Fruit fly (Drosophila melanogaster): ENCODE results near the gene Ptpa.

The Ptpa gene

DNA sequence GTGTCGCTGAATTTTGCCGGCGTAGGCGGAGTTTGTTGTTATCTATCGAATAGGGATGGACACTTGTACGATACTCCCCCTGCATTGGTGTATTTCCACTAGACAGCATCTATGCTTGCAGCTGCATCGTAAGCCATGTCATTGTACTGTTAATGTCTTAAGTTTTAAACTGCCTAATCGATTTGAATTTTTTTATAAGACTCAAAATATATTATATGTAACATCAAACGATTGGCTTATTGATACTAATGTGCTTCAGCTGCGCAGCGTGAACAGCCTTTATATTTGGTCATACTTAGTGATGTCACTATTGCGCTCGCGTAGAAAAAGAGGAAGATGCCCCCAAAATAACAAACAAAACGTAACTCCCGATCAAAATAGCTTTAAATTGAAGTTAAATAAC, at the start of gene Ptpa, which contains the start of gene CG9662:
TSS of gene Ptpa (plus strand) at position 319 of the 403 bp plus-strand sequence.
TSS of gene CG9662 (minus strand) at position 54 of the 403 bp plus-strand sequence.
- TF ChIP-seq CTCF (optimal IDR thresholded peaks at IDR 0.05) (no peak), CG8478 (optimal IDR thresholded peaks at IDR 0.05) (no peak)

DNA sequence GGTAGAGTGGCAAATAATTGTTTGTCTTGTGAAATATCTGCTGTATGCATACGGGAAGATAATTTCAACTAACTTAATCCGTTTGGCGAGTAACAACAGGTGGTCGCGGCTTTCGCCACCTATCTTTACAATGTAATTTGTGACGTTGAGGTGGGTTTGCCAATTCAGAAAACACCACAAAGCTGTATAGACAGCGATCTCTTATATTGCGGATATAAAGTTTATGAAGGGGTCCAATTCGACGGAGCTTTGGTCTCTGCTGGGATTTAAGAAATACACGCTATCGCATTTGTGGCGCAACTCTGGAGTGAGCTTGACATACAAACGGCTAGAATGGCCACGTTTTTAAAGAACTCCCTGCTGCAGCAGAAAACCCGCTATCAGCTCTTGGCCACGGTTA, 49.2 kb upstream of the Ptpa start, which contains the start of gene CG33282:
TSS of gene CG33282 (plus strand) at position 301 of the 400 bp plus-strand sequence.
- no peak for TF ChIP-seq CTCF (optimal IDR thresholded peaks at IDR 0.05)
- no peak for TF ChIP-seq CG8478 (optimal IDR thresholded peaks at IDR 0.05)

DNA sequence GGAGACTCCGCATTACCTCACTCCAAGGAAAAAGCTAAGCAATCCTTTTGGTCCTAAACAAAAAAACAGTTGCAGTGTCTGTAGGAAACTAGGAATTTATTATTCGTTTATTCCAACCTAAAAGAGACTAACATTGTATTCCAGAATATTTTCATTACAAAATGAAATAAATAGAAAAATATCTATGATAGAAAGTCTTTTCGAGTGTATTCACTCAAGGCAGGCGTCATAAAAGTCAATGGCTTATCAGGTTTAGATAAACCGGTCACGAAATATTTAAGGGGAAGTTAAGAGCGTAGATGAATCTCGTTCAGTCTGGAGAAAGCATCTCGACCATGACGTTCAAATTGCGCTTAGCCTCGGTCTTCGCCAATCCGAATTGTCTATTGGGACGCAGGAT, 46.2 kb upstream of the Ptpa start, which contains the start of gene CG3285:
TSS of gene CG3285 (plus strand) at position 301 of the 400 bp plus-strand sequence.
- TF ChIP-seq CG8478 (optimal IDR thresholded peaks at IDR 0.05) (no peak), CTCF (optimal IDR thresholded peaks at IDR 0.05) (no peak)

DNA sequence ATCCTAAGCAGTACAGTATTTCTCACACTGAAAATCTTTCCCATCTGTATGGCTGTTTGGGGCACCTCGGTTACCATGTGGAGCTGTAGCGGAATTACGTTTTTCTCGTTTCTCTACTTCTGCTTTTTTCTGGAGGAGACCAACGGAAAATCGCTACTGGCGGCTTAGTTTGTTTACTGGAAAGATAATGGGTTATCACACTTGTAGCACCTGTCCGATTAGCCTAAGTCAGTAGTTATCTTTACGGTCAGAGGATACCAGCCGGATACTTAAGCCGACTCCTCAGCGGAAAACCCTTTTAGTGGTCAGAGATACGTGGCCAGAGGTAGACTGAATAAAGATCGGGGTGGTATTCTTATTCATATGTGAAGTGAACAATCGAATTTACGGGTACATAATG, 44.3 kb upstream of the Ptpa start, which contains the start of gene CG15408:
TSS of gene CG15408 (plus strand) at position 301 of the 400 bp plus-strand sequence.
- no peak for TF ChIP-seq CG8478 (optimal IDR thresholded peaks at IDR 0.05)
- TF ChIP-seq CTCF (optimal IDR thresholded peaks at IDR 0.05) = no peak

DNA sequence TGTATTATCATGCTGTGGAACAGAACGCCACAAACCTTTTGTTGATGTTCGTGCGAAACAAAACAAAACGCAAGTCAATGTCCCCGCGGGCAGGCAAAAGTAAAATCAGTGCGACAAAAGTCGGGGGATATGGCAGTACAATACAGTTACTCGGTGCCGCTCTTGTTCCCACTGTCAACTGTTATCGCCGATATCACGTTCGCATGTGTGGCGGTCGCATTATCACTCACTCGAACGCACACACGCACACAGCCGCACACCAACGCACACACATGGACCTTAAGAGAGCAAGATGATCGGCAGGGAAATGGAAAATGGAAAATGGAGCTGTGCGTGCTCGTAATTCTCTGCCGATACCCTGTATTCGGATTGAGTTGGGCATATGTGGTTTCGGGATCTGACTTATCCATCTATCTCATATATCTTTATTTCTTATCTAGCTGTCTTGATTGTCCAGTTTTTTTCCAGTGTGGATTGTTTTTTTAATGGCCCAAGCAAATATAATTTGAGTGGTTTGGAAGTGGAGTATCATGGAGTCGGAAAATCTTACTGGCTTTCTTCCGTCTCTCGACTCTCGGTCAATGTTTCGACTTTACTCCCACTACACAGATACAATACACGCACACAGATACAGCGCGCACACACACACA, 38.1 kb upstream of the Ptpa start:
- TF ChIP-seq CTCF (optimal IDR thresholded peaks at IDR 0.05) (no peak), CG8478 (optimal IDR thresholded peaks at IDR 0.05) (no peak)

DNA sequence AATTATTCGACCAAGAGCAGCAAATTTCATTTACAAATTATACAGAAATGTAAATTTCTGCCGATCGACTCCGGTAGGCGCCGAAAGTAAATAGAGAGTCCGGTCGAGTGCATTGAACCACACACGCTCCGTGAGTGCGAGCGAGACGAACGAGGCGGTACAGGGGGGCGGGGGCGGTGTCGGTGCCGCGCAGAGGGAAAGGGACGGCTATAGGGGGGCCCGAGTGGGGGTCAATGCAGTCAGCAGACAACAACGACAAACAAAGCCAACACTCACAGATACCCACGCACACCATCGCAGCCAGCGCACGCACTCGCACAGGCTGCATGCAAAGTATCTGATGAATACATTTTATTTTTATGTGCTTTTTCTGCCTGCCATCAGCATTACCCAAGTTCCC, 37.4 kb upstream of the Ptpa start:
- TF ChIP-seq CG8478 (optimal IDR thresholded peaks at IDR 0.05) (no peak), CTCF (optimal IDR thresholded peaks at IDR 0.05) (no peak)

DNA sequence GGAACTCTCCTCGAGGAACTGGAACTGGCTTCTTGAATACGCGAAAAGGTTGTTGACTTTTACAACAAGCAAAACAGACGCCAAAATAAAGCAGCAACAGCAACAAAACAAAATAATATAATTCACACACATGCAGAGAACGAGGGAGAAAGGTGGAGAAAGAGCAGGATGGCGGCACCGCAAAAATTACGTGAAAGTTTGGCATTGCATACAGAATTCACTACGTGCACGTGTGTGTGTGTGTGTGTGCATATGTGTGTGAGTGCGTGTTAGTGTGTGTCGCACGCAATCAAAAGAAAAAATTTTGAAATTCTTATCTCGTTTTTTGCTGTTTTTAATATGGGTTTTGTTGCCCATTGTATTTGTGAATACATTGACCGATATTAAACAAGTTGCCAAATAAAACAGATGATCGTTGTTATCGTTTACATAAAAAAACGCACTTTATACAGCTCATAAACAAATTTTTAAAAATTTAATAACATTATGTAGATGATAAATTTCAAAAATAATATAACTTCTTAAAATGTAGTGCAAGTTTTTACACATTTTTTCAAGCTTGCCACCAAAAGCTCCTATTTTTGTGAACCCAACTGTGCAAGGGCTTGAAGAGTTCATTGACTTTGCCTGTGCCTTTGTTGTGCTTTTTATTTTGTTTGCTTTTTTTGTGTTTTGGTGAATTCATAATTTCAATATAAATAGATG, 35.4 kb upstream of the Ptpa start:
- no peak for TF ChIP-seq CTCF (optimal IDR thresholded peaks at IDR 0.05)
- no peak for TF ChIP-seq CG8478 (optimal IDR thresholded peaks at IDR 0.05)

DNA sequence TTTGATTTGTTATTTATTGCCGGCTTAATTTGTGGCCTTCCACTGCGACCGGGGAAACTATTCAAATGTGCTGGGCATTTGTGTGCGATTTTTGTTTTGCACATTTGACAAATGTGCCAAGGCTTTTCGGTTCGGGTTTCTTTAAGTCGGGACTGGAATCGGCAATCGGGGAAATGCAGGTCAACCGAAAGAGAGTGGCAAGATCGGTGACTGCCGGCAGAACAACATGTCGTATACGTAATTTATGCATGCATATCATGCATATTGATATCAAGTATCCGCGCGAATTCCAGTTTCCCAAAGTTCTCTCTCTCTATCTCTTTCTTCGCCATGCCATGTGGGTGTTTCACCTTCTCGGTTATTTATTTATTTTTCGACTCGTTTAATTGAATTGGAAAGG, 34.4 kb upstream of the Ptpa start:
- TF ChIP-seq CG8478 (optimal IDR thresholded peaks at IDR 0.05) (no peak), CTCF (optimal IDR thresholded peaks at IDR 0.05) (no peak)

DNA sequence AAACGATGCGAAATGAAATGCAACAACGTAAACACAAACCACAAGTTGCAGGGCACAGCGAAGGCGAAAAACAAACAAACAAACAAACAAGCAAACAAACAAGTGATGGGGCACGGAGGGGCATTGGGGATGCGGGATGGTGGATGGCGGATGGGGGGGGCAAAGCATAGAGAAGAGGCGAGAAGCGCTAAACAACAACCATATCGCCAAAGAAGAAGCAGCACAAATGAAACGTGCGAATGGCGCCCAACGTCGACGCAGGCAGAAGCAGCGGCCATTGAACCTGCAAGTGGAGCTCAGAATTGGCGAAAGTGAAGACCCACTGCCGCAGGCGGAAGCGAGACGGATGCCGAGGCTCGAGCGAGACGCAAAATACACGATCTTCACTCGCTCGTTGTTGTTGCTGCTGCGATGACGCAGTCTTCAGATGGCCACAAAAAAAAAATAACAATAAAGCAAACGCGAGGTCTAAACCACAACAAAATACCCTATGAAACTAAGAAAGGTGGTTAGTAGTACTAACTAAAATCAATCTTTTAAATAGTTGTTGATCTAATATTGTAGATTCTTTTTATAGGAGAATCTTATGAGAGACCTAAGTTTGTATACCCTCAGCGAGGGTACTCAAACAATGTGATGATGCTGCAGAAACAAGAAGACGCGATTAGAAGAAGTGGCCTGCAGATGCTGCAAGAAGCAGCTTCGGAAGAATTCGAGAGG, 30.9 kb upstream of the Ptpa start:
- no peak for TF ChIP-seq CG8478 (optimal IDR thresholded peaks at IDR 0.05)
- TF ChIP-seq CTCF (optimal IDR thresholded peaks at IDR 0.05) = no peak

DNA sequence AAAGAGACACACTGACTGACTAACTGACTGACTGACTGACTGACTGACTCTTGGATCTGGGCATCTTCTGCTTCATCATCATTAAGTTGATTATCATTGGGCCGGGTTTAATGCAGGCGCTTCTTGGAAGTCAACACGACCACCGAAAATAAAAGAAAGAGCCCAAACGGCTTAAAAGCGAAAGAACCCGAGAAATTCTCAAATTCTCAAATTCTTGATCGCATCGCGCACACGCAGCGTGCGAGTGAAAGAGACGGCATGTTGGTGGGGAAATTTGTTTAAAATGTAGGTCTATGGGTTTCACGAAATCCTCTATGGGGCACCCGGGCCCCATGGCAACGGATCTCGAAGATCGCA, 30.3 kb upstream of the Ptpa start:
- TF ChIP-seq CTCF (optimal IDR thresholded peaks at IDR 0.05) (no peak), CG8478 (optimal IDR thresholded peaks at IDR 0.05) (no peak)

DNA sequence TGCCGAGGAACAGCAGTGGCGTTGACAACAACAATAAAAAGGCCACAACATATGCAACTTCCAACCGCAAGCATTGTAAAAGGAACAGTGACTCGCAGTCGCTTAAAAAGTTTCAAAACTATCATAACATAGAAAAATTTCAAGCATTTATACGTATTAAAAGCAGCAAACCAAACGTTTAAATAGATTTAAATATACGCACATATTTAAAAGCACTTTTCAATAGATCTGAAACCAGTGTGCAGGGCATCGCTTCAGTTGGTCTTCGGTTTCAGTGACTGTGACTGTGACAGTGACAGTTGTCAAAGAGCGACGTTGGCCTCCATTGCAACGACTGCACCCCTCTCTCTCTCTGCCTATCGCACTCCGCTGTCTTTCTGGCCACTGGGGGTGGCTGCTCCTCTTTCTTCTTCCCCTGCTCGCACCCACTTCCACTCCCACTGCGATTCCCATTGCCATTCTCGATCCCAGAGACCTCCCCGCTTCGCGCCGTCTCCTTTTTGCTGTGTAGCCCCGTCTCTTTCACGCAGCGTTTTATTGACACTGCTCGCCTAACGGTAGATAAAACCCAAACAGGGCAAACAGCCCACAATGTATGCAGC, 28.6 kb upstream of the Ptpa start:
- TF ChIP-seq CTCF (optimal IDR thresholded peaks at IDR 0.05) = no peak
- TF ChIP-seq CG8478 (optimal IDR thresholded peaks at IDR 0.05) = no peak

DNA sequence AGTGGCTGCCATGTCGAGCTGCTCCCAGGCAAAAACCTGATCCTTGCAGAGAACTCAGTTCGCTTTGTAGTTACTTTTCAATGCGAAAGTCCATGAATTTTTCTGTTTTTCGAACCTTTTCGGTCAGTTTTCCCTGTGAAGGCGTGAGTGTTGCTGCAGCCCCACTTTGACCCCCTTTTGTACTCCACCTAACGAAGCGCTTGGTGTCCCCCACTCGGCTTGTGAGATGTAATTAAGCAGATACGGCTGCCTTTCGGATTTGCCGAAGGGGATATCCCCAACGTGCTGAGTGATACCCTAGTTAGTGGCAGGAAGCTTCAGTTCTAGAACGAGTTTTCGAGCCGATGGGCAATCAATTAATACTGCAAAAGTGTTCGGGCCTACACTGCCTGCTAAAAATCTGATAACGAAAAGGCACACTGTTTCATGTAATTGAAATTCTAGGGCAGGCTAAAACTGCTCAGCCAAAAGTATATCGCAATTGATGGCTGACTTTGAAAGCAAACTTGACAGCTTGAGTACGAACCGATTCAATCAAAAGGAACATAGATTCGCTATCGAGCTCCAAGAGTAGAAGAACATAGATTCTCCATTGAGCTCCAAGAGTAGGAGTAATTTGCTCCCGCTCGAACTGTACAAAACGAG, 25.1 kb upstream of the Ptpa start:
- no peak for TF ChIP-seq CTCF (optimal IDR thresholded peaks at IDR 0.05)
- no peak for TF ChIP-seq CG8478 (optimal IDR thresholded peaks at IDR 0.05)

DNA sequence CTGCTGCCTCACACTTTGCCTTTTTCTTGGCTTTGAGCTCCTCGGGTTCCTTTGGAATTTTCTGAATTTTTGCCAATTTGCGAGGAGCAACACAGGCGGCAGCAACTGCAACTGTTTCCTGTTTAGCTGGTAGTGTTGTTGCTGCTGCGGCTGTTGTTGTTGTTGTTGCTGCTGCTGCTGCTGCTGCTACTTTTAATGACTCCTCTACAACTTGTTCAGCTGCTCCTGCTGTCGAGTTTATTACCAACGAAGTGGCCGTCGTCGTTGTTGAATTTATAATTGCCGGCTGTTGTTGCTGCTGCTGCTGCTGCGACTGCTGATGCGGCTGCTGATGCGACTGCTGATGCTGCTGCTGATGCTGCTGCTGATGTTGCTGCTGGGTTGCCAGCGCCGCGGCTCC, 23.9 kb upstream of the Ptpa start:
- TF ChIP-seq CTCF (optimal IDR thresholded peaks at IDR 0.05) (no peak), CG8478 (optimal IDR thresholded peaks at IDR 0.05) (no peak)

DNA sequence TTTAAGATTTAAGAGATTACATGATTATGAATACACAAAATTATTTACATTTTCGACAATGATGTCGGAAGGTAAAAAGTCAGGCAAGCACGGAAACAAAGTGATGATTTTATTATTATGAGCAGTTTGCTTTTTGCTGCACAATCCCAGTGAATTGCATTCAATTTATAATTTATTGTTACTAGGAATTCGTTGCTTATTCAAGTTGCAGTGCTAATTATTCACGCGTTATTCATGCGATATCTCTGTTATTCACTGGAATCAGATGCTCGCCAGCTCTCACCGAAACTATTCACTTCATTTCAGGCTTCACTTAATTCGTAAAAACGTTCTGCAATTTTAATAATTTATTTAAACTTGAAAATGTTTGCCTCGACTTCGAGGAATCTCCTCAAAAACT, 23.0 kb upstream of the Ptpa start:
- no peak for TF ChIP-seq CG8478 (optimal IDR thresholded peaks at IDR 0.05)
- TF ChIP-seq CTCF (optimal IDR thresholded peaks at IDR 0.05) = no peak

All from S2 (cell line).